Worm (Caenorhabditis elegans) whole organism, L3 larva: Measurements from ENCODE around the gene fbxa-107.

Experiments used
- ZK546.5 ChIP-seq: sonication (generic microtip); optimal IDR thresholded peaks from 2 replicates; lab custom pipeline; 2017; ENCODE audit warnings: missing biosample characterization, missing genetic modification characterization
- ceh-16 ChIP-seq: sonication (generic microtip); optimal IDR thresholded peaks from 2 replicates; lab custom pipeline; 2017; ENCODE audit warnings: missing biosample characterization, missing genetic modification characterization
- ceh-82 ChIP-seq: fragments of 150-350 bp; optimal IDR thresholded peaks from 2 replicates; lab custom pipeline; 2014; ENCODE audit warnings: missing biosample characterization, missing genetic modification characterization
- ceh-9 ChIP-seq: sonication (generic microtip); optimal IDR thresholded peaks from 2 replicates; lab custom pipeline; 2018; ENCODE audit warnings: missing biosample characterization, missing genetic modification characterization
- daf-12 ChIP-seq: fragments of 150-350 bp; optimal IDR thresholded peaks from 2 replicates; lab custom pipeline; 2014; ENCODE audit warnings: missing biosample characterization, missing genetic modification reagents, missing genetic modification characterization
- egl-27 ChIP-seq: sonication (generic microtip); optimal IDR thresholded peaks from 4 replicates; lab custom pipeline; 2017; ENCODE audit warnings: missing biosample characterization, missing genetic modification reagents, missing genetic modification characterization
- egl-5 ChIP-seq: fragments of 150-350 bp; optimal IDR thresholded peaks from 2 replicates; lab custom pipeline; 2017; ENCODE audit warnings: missing biosample characterization, missing genetic modification reagents, missing genetic modification characterization, inconsistent platforms
- elt-2 ChIP-seq: sonication (generic microtip); optimal IDR thresholded peaks from 2 replicates; lab custom pipeline; 2016; ENCODE audit warnings: missing genetic modification reagents, mild to moderate bottlenecking, missing genetic modification characterization, missing compliant biosample characterization
- fkh-10 ChIP-seq: sonication (generic microtip); optimal IDR thresholded peaks from 2 replicates; lab custom pipeline; 2017; ENCODE audit warnings: missing biosample characterization, missing genetic modification reagents, missing genetic modification characterization
- fkh-2 ChIP-seq: fragments of 150-350 bp; optimal IDR thresholded peaks from 2 replicates; lab custom pipeline; 2014; ENCODE audit warnings: missing biosample characterization, missing genetic modification reagents, missing genetic modification characterization
- fos-1 ChIP-seq: fragments of 150-350 bp; optimal IDR thresholded peaks from 2 replicates; lab custom pipeline; 2014; ENCODE audit warnings: missing biosample characterization, missing genetic modification characterization
- hmg-11 ChIP-seq: sonication (generic microtip); optimal IDR thresholded peaks from 2 replicates; lab custom pipeline; 2016; ENCODE audit warnings: missing genetic modification characterization, missing compliant biosample characterization
- lin-15B ChIP-seq: fragments of 150-350 bp; optimal IDR thresholded peaks from 2 replicates; lab custom pipeline; 2014; ENCODE audit warnings: missing biosample characterization, missing genetic modification characterization
- lin-39 ChIP-seq: fragments of 150-350 bp; optimal IDR thresholded peaks from 2 replicates; lab custom pipeline; 2018; ENCODE audit warnings: missing biosample characterization, missing genetic modification reagents, missing genetic modification characterization
- mdl-1 ChIP-seq: fragments of 150-350 bp; optimal IDR thresholded peaks from 2 replicates; lab custom pipeline; 2014; ENCODE audit warnings: missing biosample characterization, missing genetic modification characterization
- mml-1 ChIP-seq: fragments of 150-350 bp; sonication (generic microtip); optimal IDR thresholded peaks from 3 replicates; lab custom pipeline; 2014; ENCODE audit warnings: missing biosample characterization, missing genetic modification characterization
- nhr-11 ChIP-seq: fragments of 150-350 bp; optimal IDR thresholded peaks from 2 replicates; lab custom pipeline; 2014; ENCODE audit warnings: missing biosample characterization, missing genetic modification characterization
- nhr-12 ChIP-seq: fragments of 150-350 bp; optimal IDR thresholded peaks from 2 replicates; lab custom pipeline; 2014; ENCODE audit warnings: missing biosample characterization, missing genetic modification characterization
- nhr-23 ChIP-seq: fragments of 150-350 bp; optimal IDR thresholded peaks from 2 replicates; lab custom pipeline; 2014; ENCODE audit warnings: missing biosample characterization, missing genetic modification reagents, missing genetic modification characterization
- nhr-237 ChIP-seq: fragments of 150-350 bp; optimal IDR thresholded peaks from 2 replicates; lab custom pipeline; 2014; ENCODE audit warnings: missing biosample characterization, missing genetic modification characterization
- nhr-25 ChIP-seq: sonication (generic microtip); optimal IDR thresholded peaks from 2 replicates; lab custom pipeline; 2017; ENCODE audit warnings: missing biosample characterization, missing genetic modification characterization
- nhr-28 ChIP-seq: fragments of 150-350 bp; optimal IDR thresholded peaks from 2 replicates; lab custom pipeline; 2014; ENCODE audit warnings: missing biosample characterization, missing genetic modification characterization
- nhr-67 ChIP-seq: fragments of 150-350 bp; optimal IDR thresholded peaks from 2 replicates; lab custom pipeline; 2014; ENCODE audit warnings: missing biosample characterization, missing genetic modification characterization
- nhr-76 ChIP-seq: fragments of 150-350 bp; sonication (generic microtip); optimal IDR thresholded peaks from 5 replicates; lab custom pipeline; 2014; ENCODE audit warnings: missing biosample characterization, missing genetic modification characterization
- nhr-77 ChIP-seq: fragments of 150-350 bp; optimal IDR thresholded peaks from 2 replicates; lab custom pipeline; 2014; ENCODE audit warnings: missing biosample characterization, missing genetic modification characterization
- pha-4 ChIP-seq: fragments of 150-350 bp; optimal IDR thresholded peaks from 2 replicates; lab custom pipeline; 2014; ENCODE audit warnings: missing biosample characterization, missing genetic modification reagents, missing genetic modification characterization
- pqm-1 ChIP-seq: fragments of 150-350 bp; optimal IDR thresholded peaks from 2 replicates; lab custom pipeline; 2017; ENCODE audit warnings: missing biosample characterization, missing genetic modification characterization, inconsistent platforms
- sea-2 ChIP-seq: fragments of 150-350 bp; sonication (generic microtip); optimal IDR thresholded peaks from 4 replicates; lab custom pipeline; 2014; ENCODE audit warnings: missing biosample characterization, missing genetic modification reagents, missing genetic modification characterization
- snpc-4 ChIP-seq: fragments of 150-350 bp; optimal IDR thresholded peaks from 2 replicates; lab custom pipeline; 2014; ENCODE audit warnings: missing biosample characterization, missing genetic modification characterization
- tbx-2 ChIP-seq: sonication (generic microtip); optimal IDR thresholded peaks from 2 replicates; lab custom pipeline; 2016; ENCODE audit warnings: mild to moderate bottlenecking, missing genetic modification characterization, missing compliant biosample characterization
- unc-62 ChIP-seq: fragments of 150-350 bp; sonication (generic microtip); optimal IDR thresholded peaks from 4 replicates; lab custom pipeline; 2014; ENCODE audit warnings: missing biosample characterization, missing genetic modification reagents, missing genetic modification characterization
- zag-1 ChIP-seq: fragments of 150-350 bp; optimal IDR thresholded peaks from 2 replicates; lab custom pipeline; 2014; ENCODE audit warnings: missing biosample characterization, missing genetic modification characterization
- ztf-11 ChIP-seq: fragments of 150-350 bp; optimal IDR thresholded peaks from 2 replicates; lab custom pipeline; 2014; ENCODE audit warnings: missing biosample characterization, missing genetic modification characterization
- ztf-4 ChIP-seq: fragments of 150-350 bp; optimal IDR thresholded peaks from 2 replicates; lab custom pipeline; 2014; ENCODE audit warnings: missing biosample characterization, missing genetic modification characterization

fbxa-107 gene

DNA sequence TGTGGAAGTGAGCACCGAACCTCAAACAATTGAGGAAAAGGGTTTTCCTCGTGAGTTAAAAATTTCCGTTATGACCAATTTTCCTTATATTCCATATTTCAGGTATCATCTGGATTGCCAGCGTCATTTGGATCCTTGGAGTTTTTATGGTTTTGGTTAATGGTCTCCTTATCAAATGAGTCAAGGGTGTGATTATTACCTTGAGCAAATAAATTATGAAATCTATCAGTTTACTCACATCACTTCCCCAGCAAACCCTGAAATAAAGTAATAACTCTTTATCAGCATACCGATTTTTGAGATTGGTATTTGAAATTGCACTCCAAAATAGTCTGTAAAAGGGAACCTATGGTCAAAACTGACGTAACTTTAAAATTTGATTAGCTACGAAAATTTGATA lies 20.7 kb downstream of the fbxa-107 start:
- TF ChIP-seq fkh-10 (GFP tag; lab: Kevin White, UChicago), result no peak
- TF ChIP-seq unc-62, result no peak
- TF ChIP-seq nhr-237 (tag; lab: Kevin White, UChicago), result no peak
- no peak for TF ChIP-seq lin-15B
- no peak for TF ChIP-seq pha-4 (tag; lab: Kevin White, UChicago)
- no peak for TF ChIP-seq lin-39 (tag; lab: Kevin White, UChicago)
- TF ChIP-seq ceh-82 (tag; lab: Kevin White, UChicago), result no peak

DNA sequence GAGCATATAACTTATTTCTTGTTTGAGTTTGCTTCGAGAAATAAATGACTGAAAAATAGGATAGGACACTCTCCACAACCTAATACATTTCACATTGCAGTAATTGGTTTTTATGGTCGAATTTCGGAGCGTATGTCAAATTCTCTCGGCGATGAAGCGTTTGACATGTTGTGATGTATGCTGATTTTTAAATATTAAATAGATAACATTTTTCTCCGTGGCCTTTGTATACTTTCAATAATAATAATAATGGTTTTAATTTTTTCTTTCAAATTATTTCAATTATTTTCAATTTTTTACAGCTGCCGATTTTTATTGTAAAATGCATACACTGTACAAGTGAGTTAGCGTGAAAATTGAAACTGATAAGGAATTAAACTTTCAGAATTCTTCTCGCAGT lies 22.3 kb downstream of the fbxa-107 start, which contains the start of gene C14A6.3:
Gene C14A6.3, plus strand, starts transcription at position 301 of the 400 bp plus-strand sequence.
- no peak for TF ChIP-seq daf-12 (tag; lab: Kevin White, UChicago)
- TF ChIP-seq nhr-23 (tag; lab: Kevin White, UChicago), result no peak
- no peak for TF ChIP-seq egl-5 (tag; lab: Kevin White, UChicago)
- no peak for TF ChIP-seq hmg-11 (tag; lab: Kevin White, UChicago)
- TF ChIP-seq ztf-4, result no peak
- TF ChIP-seq snpc-4, result no peak
- no peak for TF ChIP-seq ceh-82 (tag; lab: Kevin White, UChicago)
- no peak for TF ChIP-seq fkh-2 (tag; lab: Kevin White, UChicago)
- TF ChIP-seq tbx-2 (tag; lab: Kevin White, UChicago), result no peak
- no peak for TF ChIP-seq nhr-76 (tag; lab: Kevin White, UChicago)
- no peak for TF ChIP-seq nhr-12 (tag; lab: Kevin White, UChicago)
- TF ChIP-seq sea-2 (GFP tag; lab: Kevin White, UChicago), result no peak
- TF ChIP-seq nhr-67, result no peak

DNA sequence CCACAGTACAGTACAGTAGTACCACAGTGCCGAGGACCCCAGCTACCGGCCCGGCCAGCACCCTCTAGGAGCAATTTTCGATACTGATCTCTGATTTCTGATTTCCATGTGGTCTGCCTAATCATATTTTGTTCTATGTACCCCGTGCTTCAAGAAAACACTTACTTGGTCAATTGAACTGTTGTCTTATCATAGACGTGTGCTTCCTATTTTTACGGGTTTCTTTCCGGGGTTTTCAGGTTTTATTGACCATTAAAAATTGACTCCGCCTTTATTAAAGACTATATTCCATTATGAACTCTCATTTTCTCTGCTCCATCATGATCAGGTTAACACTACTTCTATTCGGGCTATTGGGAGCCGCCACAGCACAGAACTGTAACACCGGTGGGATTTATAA lies 34.0 kb downstream of the fbxa-107 start, which contains the start of gene clec-48:
Gene clec-48, plus strand, starts transcription at position 320 of the 400 bp plus-strand sequence.
- TF ChIP-seq unc-62 (no peak), pqm-1 (tag; lab: Kevin White, UChicago) (peak; percentile 66), fos-1 (tag; lab: Kevin White, UChicago) (no peak), elt-2 (tag; lab: Kevin White, UChicago) (peak; percentile 50), pha-4 (tag; lab: Kevin White, UChicago) (no peak)

DNA sequence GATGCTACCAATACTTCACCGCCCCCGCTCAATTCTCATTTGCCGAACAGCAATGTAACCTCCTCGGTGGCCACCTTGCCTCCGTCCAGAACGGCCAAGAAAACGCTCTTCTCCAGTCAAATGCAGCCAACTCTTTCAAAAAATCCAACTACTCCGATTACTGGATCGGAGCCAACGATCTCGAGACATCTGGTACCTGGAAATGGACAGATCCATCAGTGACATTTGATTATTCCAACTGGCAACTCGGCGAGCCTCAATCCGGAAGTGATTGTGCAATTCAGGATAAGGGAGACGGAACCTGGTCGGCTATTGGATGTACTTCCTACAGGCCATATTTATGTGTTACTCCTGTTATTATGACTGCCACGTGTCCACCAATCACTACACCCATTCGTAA lies 34.4 kb downstream of the fbxa-107 start:
- TF ChIP-seq lin-15B, result no peak

DNA sequence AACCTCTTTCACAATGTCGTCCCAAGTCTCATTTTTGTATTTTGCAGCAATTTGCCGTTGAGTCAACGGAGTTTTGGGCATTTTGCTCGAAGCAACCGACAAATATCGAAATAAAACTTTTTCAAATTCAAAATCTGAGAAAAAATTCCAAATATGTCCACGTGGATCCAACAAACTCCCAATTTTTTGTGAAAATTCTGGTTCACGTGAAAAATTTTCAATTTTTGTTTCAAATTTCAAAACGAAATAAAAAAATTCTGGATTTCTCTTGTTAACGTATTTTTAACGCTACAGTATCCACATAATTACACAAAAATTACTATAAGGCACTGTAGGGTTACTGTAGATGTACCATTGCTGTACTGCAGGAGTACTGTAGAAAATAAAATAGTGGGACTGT lies 37.5 kb downstream of the fbxa-107 start, which contains the start of gene C14A6.13:
Gene C14A6.13, minus strand, starts transcription at position 101 of the 400 bp plus-strand sequence.
- TF ChIP-seq mdl-1 (tag; lab: Kevin White, UChicago) (no peak), pqm-1 (tag; lab: Kevin White, UChicago) (no peak), ceh-16 (no peak), daf-12 (tag; lab: Kevin White, UChicago) (no peak), fos-1 (tag; lab: Kevin White, UChicago) (no peak), nhr-25 (tag; lab: Kevin White, UChicago) (no peak), nhr-28 (tag; lab: Kevin White, UChicago) (no peak), zag-1 (tag; lab: Kevin White, UChicago) (no peak), nhr-11 (tag; lab: Kevin White, UChicago) (no peak)

DNA sequence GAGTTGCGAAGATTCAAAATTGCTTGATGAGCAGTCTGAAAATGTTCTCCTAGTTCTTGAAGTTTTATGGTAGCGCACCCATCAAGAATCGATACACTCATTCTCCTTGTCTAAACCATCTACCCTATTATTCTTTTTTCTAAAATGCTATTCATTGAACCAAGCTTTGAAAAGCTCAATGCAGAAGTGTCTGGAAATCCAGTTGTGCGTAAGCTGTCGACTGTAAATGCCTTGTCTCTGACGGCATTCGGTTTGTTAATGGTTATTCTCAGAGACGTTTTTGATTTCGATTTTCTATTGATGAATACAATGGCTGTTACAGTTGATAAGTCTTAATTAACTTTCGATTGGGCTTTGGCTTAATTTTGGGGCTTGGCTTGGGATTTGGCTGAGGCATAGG lies 38.8 kb downstream of the fbxa-107 start, which contains the start of gene C14A6.12:
Gene C14A6.12, minus strand, starts transcription at position 101 of the 400 bp plus-strand sequence.
- TF ChIP-seq nhr-77 (tag; lab: Kevin White, UChicago) (no peak), ztf-4 (no peak), ceh-9 (tag; lab: Kevin White, UChicago) (no peak), egl-27 (tag; lab: Kevin White, UChicago) (no peak), mml-1 (tag; lab: Kevin White, UChicago) (no peak), ztf-11 (tag; lab: Kevin White, UChicago) (no peak), nhr-28 (tag; lab: Kevin White, UChicago) (no peak), fkh-10 (GFP tag; lab: Kevin White, UChicago) (no peak), nhr-23 (tag; lab: Kevin White, UChicago) (no peak), egl-5 (tag; lab: Kevin White, UChicago) (no peak), ZK546.5 (tag; lab: Kevin White, UChicago) (no peak), nhr-12 (tag; lab: Kevin White, UChicago) (no peak), elt-2 (tag; lab: Kevin White, UChicago) (no peak)
